Worm (Caenorhabditis elegans): ENCODE results near the gene D1054.9.
A peak's percentile ranks its signal among the peaks of the same experiment; 100 is the strongest.

D1054.9 gene

DNA sequence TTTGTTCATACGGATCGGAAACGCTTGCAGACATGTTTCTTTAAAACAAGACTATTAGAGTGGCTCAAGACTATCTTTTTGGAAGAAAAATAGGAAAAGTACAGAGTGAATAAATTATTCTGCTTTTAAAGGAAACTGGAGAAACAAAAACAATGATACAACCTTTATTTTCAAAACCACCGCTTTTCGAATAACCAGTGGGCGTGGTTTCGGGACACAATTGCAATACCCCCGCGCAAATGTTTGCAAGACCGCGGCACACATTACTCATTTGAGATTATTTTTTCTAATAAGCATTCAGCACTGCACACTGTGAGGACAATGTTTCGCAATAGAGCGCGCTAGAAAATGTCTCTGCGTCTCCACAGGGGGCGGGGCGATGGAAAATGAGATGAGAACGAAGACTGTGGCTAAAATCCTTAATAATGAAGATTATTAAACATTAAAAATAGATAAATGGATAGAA lies 17.0 kb upstream of the D1054.9 start, which contains the start of gene plrg-1 (continued):
- TF ChIP-seq zip-11 (GFP tag; IDR thresholded peaks at IDR 0.05) (peak; percentile 63; the same call in 1 of the 2 replicates), aly-2 (tag; optimal IDR thresholded peaks at IDR 0.05) (no peak), sdz-12 (GFP tag; optimal IDR thresholded peaks at IDR 0.05) (no peak), nhr-102 (tag; optimal IDR thresholded peaks at IDR 0.05) (peak; percentile 85), cey-2 (tag; optimal IDR thresholded peaks at IDR 0.05; ENCODE audit: borderline replicate concordance, insufficient read depth) (no peak), daf-16 (GFP tag; optimal IDR thresholded peaks at IDR 0.05) (peak; percentile 70 to 73), daf-16 (tag; optimal IDR thresholded peaks at IDR 0.05) (peak; percentile 59), spr-1 (tag; optimal IDR thresholded peaks at IDR 0.05) (peak; percentile 84), pqm-1 (tag; optimal IDR thresholded peaks at IDR 0.05) (peak; percentile 41), lin-15B (tag; optimal IDR thresholded peaks at IDR 0.05) (peak; percentile 87), zag-1 (tag; optimal IDR thresholded peaks at IDR 0.05) (no peak), madf-5 (GFP tag; IDR thresholded peaks at IDR 0.05) (peak in 1 of 2 experiments; percentile 65; a peak in 1 of 4 replicates), ama-1 (optimal IDR thresholded peaks at IDR 0.05) (no peak), Y75B8A.6 (GFP tag; IDR thresholded peaks at IDR 0.05) (no peak), ztf-11 (tag; optimal IDR thresholded peaks at IDR 0.05) (no peak)

DNA sequence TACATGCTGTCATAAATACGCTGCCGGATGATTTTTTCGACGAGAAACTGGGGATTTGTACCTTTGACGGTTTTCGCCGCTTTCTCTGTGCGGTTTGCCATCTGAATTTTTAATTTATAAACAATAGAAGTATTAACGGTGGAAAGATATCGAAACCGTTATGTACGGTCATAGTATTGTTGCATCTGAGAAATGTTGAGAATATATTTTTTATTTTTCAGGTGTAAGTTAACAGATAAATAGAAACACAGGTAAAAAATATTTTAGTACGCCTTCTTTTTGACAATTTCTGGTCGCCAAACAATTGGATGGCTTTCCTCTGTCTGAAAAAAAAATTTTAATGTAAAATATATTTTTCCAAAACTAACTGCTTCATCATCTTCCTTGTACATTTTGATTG lies 15.1 kb upstream of the D1054.9 start, which contains the start of gene prp-38:
Gene prp-38 (minus strand): TSS at position 101 of the 400 bp plus-strand sequence.
- no peak for TF ChIP-seq lin-29 (GFP tag; IDR thresholded peaks at IDR 0.05)
- peak; percentile 70 for TF ChIP-seq aha-1 (tag)

DNA sequence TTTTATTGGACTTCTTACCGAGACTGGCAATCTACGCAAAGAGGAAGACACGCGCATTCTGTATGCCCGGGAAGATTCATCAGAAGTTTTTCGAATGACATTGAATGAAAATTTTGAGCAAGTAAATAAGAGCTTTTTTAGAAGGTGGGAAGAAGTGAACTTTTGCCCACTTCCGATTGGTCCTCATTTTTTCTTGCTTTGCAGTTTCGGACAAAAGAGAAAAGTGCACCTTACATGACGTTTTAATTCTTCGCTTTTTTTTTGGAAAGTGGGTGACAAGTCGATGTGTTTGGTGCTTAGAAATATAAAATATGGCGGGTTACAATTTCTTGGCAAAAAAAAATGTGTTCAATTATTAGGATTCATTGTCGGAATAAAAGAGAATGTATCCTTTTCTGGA lies 13.5 kb upstream of the D1054.9 start, which contains the start of gene secs-1:
Gene secs-1 (minus strand): TSS at position 101 of the 400 bp plus-strand sequence.
- no peak for TF ChIP-seq lin-13 (GFP tag; optimal IDR thresholded peaks at IDR 0.05)
- TF ChIP-seq attf-4 (tag; optimal IDR thresholded peaks at IDR 0.05): no peak
- TF ChIP-seq mdl-1 (tag; optimal IDR thresholded peaks at IDR 0.05): no peak
- no peak for TF ChIP-seq nhr-41 (GFP tag; IDR thresholded peaks at IDR 0.05)
- TF ChIP-seq pha-4 (GFP tag; IDR thresholded peaks at IDR 0.05): no peak
- no peak for TF ChIP-seq pha-4 (tag; optimal IDR thresholded peaks at IDR 0.05)
- TF ChIP-seq lin-29 (GFP tag; IDR thresholded peaks at IDR 0.05): no peak
- TF ChIP-seq php-3 (GFP tag; IDR thresholded peaks at IDR 0.05): no peak
- TF ChIP-seq snpc-4 (tag; optimal IDR thresholded peaks at IDR 0.05): no peak
- TF ChIP-seq daf-12 (tag; optimal IDR thresholded peaks at IDR 0.05): no peak
- no peak for TF ChIP-seq lim-7 (GFP tag; IDR thresholded peaks at IDR 0.05)
- no peak for TF ChIP-seq hlh-11 (tag; optimal IDR thresholded peaks at IDR 0.05)
- no peak for TF ChIP-seq ceh-82 (tag; optimal IDR thresholded peaks at IDR 0.05)

DNA sequence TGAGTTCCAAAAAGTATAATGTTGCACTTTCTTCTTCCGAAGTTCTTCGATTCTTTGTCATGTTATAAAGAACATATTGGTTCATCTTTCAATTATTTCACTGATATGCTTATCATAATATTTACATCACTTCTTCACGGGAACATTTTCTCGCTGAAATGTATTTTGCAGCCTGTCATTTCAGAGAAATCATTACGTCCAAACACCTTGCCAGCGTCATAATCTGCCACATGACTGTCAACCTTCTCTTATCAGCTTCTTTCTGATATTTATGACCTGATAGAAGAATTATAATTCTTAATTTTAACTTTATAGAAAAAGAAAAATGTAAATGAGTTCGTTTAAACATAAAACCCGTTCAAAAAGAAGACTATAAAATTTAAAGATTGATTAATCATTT lies 11.2 kb upstream of the D1054.9 start:
- peak; percentile 61 for TF ChIP-seq hlh-30 (tag; optimal IDR thresholded peaks at IDR 0.05; ENCODE audit: insufficient read depth)
- TF ChIP-seq vab-7 (GFP tag; IDR thresholded peaks at IDR 0.05): no peak
- no peak for TF ChIP-seq zag-1 (tag; optimal IDR thresholded peaks at IDR 0.05)
- no peak for TF ChIP-seq F49E8.2 (tag; optimal IDR thresholded peaks at IDR 0.05; ENCODE audit: borderline replicate concordance)
- TF ChIP-seq egl-27 (tag; optimal IDR thresholded peaks at IDR 0.05): no peak
- TF ChIP-seq dve-1 (tag; optimal IDR thresholded peaks at IDR 0.05; ENCODE audit: insufficient read depth): peak; percentile 96
- peak; percentile 96 for TF ChIP-seq php-3 (GFP tag; IDR thresholded peaks at IDR 0.05)
- no peak for TF ChIP-seq daf-19 (GFP tag; conservative IDR thresholded peaks at IDR 0.05)
- peak; percentile 69; the same call in 1 of the 2 replicates for TF ChIP-seq ceh-20 (GFP tag; IDR thresholded peaks at IDR 0.05)
- TF ChIP-seq dmd-8 (GFP tag; IDR thresholded peaks at IDR 0.05): no peak
- no peak for TF ChIP-seq dmd-9 (GFP tag; IDR thresholded peaks at IDR 0.05)
- TF ChIP-seq nhr-48 (tag; optimal IDR thresholded peaks at IDR 0.05): peak; percentile 83
- peak; percentile 80; the same call in 1 of the 2 replicates for TF ChIP-seq saeg-2 (GFP tag; IDR thresholded peaks at IDR 0.05)
- no peak for TF ChIP-seq nhr-76 (tag; optimal IDR thresholded peaks at IDR 0.05)
- TF ChIP-seq nhr-77 (tag; optimal IDR thresholded peaks at IDR 0.05): peak; percentile 70
- TF ChIP-seq lin-1 (GFP tag; IDR thresholded peaks at IDR 0.05): peak; percentile 90
- TF ChIP-seq sdz-12 (GFP tag; optimal IDR thresholded peaks at IDR 0.05): no peak
- peak; percentile 34 for TF ChIP-seq T20F7.1 (GFP tag; optimal IDR thresholded peaks at IDR 0.05)
- TF ChIP-seq mep-1 (tag; optimal IDR thresholded peaks at IDR 0.05): peak; percentile 33
- TF ChIP-seq daf-16 (GFP tag; optimal IDR thresholded peaks at IDR 0.05): peak in 1 of 2 experiments; percentile 77
- TF ChIP-seq daf-16 (tag; optimal IDR thresholded peaks at IDR 0.05): peak; percentile 93
- TF ChIP-seq nhr-41 (GFP tag; IDR thresholded peaks at IDR 0.05): 0 out of 2 replicates have a peak, but pooled peaks have one; percentile 54
- no peak for TF ChIP-seq arid-1 (GFP tag; conservative IDR thresholded peaks at IDR 0.05)
- 0 out of 2 replicates have a peak, but pooled peaks have one; percentile 31 for TF ChIP-seq mdt-29 (GFP tag; IDR thresholded peaks at IDR 0.05)
